Fruit fly (Drosophila melanogaster) whole organism, pupa: ENCODE results near the gene Ilp1.

Experiments
- CG10348 ChIP-seq: fragments of 200-800 bp; sonication (Bioruptor generic); IDR thresholded peaks from 2 replicates; pipeline ENCODE4 v1.3.6; 2022; ENCODE audit warnings: missing biosample characterization, missing genetic modification characterization
- CG12605 ChIP-seq: fragments of 200-800 bp; sonication (Bioruptor generic); IDR thresholded peaks from 2 replicates; pipeline ENCODE4 v1.3.6; 2022; ENCODE audit warnings: missing biosample characterization, missing genetic modification characterization
- CG13204 ChIP-seq: fragments of 200-800 bp; sonication (Bioruptor generic); optimal IDR thresholded peaks from 2 replicates; lab custom pipeline; 2018; ENCODE audit warnings: missing biosample characterization, mild to moderate bottlenecking, missing genetic modification characterization, moderate library complexity
- CG14655 ChIP-seq: fragments of 200-800 bp; sonication (Bioruptor generic); optimal IDR thresholded peaks from 3 replicates; lab custom pipeline; 2017; ENCODE audit warnings: mild to moderate bottlenecking, missing biosample characterization, missing genetic modification reagents, missing genetic modification characterization
- CG15710 ChIP-seq: fragments of 200-800 bp; sonication (Bioruptor generic); optimal IDR thresholded peaks from 2 replicates; lab custom pipeline; 2018; ENCODE audit warnings: missing biosample characterization, mild to moderate bottlenecking, missing genetic modification characterization, moderate library complexity
- CG17806 ChIP-seq: fragments of 200-800 bp; sonication (Bioruptor generic); optimal IDR thresholded peaks from 2 replicates; lab custom pipeline; 2018; ENCODE audit warnings: missing biosample characterization, mild to moderate bottlenecking, missing genetic modification characterization, moderate library complexity
- CG32121 ChIP-seq: fragments of 200-800 bp; sonication (Bioruptor generic); IDR thresholded peaks from 2 replicates; pipeline ENCODE4 v1.3.6; 2022; ENCODE audit warnings: missing biosample characterization, missing genetic modification characterization
- CG34367 ChIP-seq: fragments of 200-800 bp; sonication (Bioruptor generic); optimal IDR thresholded peaks from 2 replicates; lab custom pipeline; 2018; ENCODE audit warnings: missing biosample characterization, mild to moderate bottlenecking, missing genetic modification characterization
- CG4496 ChIP-seq: fragments of 200-800 bp; sonication (Bioruptor generic); IDR thresholded peaks from 3 replicates; pipeline ENCODE4 v1.3.6; 2022; ENCODE audit warnings: missing biosample characterization, missing genetic modification characterization
- CG8159 ChIP-seq: fragments of 200-800 bp; sonication (Bioruptor generic); optimal IDR thresholded peaks from 3 replicates; lab custom pipeline; 2018; ENCODE audit warnings: missing biosample characterization, mild to moderate bottlenecking, missing genetic modification characterization, moderate library complexity
- CG8301 ChIP-seq: fragments of 200-800 bp; sonication (Bioruptor generic); optimal IDR thresholded peaks from 2 replicates; lab custom pipeline; 2018; ENCODE audit warnings: missing biosample characterization, mild to moderate bottlenecking, missing genetic modification characterization
- CG9948 ChIP-seq: fragments of 200-800 bp; sonication (Bioruptor generic); optimal IDR thresholded peaks from 2 replicates; lab custom pipeline; 2018; ENCODE audit warnings: missing biosample characterization, mild to moderate bottlenecking, missing genetic modification characterization, moderate library complexity
- D1 ChIP-seq: fragments of 200-800 bp; sonication (Bioruptor generic); optimal IDR thresholded peaks from 2 replicates; lab custom pipeline; 2018; ENCODE audit warnings: missing biosample characterization, mild to moderate bottlenecking, missing genetic modification characterization, moderate library complexity
- EcR ChIP-seq: fragments of 200-800 bp; sonication (Bioruptor generic); optimal IDR thresholded peaks from 3 replicates; lab custom pipeline; 2019; ENCODE audit warnings: missing biosample characterization, missing genetic modification characterization, mild to moderate bottlenecking, moderate library complexity, missing genetic modification reagents
- Ets98B ChIP-seq: fragments of 200-800 bp; sonication (Bioruptor generic); IDR thresholded peaks from 2 replicates; pipeline ENCODE4 v1.3.6; 2022; ENCODE audit warnings: missing biosample characterization, missing genetic modification characterization
- Pif1A ChIP-seq: fragments of 200-800 bp; sonication (Bioruptor generic); optimal IDR thresholded peaks from 3 replicates; lab custom pipeline; 2016; ENCODE audit warnings: missing biosample characterization, missing genetic modification characterization
- Pif1B ChIP-seq: fragments of 200-800 bp; sonication (Bioruptor generic); optimal IDR thresholded peaks from 3 replicates; lab custom pipeline; 2016; ENCODE audit warnings: missing biosample characterization, missing genetic modification characterization
- Snoo ChIP-seq: fragments of 200-800 bp; sonication (Bioruptor generic); optimal IDR thresholded peaks from 3 replicates; lab custom pipeline; 2017; ENCODE audit warnings: missing biosample characterization, mild to moderate bottlenecking, missing genetic modification characterization, inconsistent platforms
- fd96Ca ChIP-seq: fragments of 200-800 bp; sonication (Bioruptor generic); IDR thresholded peaks from 3 replicates; pipeline ENCODE4 v1.3.6; 2022; ENCODE audit warnings: missing biosample characterization, missing genetic modification characterization
- gl ChIP-seq: fragments of 200-800 bp; sonication (Bioruptor generic); optimal IDR thresholded peaks from 2 replicates; lab custom pipeline; 2018; ENCODE audit warnings: missing biosample characterization, mild to moderate bottlenecking, missing genetic modification characterization
- rn ChIP-seq: fragments of 200-800 bp; sonication (Bioruptor generic); IDR thresholded peaks from 2 replicates; pipeline ENCODE4 v1.3.6; 2022; ENCODE audit warnings: missing biosample characterization, missing genetic modification characterization

Ilp1 gene

DNA sequence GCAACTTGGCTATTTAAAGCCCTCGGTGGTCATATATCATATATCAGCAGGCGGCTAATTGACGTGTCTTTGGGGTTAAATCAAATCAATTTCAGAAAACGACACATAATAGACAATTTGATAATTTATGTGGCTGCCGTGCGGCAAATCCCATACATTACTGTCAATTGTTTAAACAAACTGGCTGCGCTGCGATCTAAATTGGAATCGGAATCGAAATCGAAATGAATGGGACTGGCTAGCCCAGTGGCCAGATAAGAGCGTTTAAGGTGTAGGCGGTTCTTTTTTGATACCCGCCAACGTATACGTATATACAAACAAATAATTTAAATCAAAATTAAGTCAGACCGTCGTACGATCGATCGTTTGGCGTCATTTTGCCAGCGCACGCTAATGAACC is 29.8 kb upstream of the Ilp1 start:
- no peak for TF ChIP-seq CG17806 (tag; lab: Kevin White, UChicago)
- TF ChIP-seq Pif1B (GFP tag; lab: Kevin White, UChicago) = no peak
- no peak for TF ChIP-seq EcR (GFP tag; lab: Kevin White, UChicago)
- TF ChIP-seq CG9948 = no peak

DNA sequence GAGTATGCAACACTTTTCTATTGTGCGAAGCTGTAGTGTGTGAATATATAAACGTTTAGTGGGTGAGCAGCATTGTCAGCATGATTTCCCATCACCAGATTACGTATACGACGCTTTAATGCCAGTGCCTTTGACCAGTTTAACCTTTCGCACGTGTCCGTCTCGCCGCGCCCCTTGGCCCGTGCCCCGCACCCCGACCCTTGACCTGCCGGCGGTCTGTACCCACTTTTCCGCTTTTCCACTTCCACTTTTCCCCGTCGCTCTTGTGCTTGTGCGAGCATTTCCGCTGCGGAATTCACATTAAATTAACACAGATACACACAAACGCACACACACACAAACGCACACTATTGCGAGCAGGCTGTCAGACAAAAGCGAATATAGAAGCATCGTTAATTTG is 22.5 kb upstream of the Ilp1 start:
- no peak for TF ChIP-seq Ets98B (GFP tag; lab: Robert Waterston, UW)
- TF ChIP-seq D1 (tag; lab: Kevin White, UChicago) = no peak
- TF ChIP-seq CG32121 (GFP tag; lab: Robert Waterston, UW) = no peak
- no peak for TF ChIP-seq CG8159
- no peak for TF ChIP-seq CG12605
- no peak for TF ChIP-seq EcR (GFP tag; lab: Kevin White, UChicago)
- TF ChIP-seq Pif1A (GFP tag; lab: Kevin White, UChicago) = no peak

DNA sequence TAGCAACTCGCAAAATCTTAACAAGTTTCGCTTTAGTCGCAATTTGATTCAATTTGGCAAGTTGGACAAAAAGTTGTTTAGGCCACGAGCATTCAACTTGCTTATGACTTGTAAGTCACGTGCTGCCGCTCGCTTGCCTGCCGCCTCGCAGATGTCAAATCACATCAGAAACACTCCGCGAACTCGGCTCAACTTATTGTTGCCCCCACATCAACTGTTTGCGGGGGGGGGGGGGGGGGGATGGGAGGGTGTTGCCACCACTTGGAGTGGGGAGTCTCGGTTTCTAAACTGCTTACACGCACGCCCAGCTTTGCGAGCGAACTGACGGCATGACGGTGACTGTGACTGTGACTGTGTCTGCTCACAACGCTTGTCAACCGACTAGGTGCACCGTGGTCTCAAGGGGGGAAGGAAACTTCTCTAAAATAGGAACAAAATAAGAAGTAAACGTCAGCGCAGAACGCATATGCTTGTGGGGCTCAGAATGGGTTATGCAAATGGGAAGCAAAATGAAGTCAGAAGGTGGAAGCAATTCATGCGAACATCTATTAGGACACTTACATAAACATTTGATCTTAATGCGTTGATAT is 21.3 kb upstream of the Ilp1 start:
- TF ChIP-seq Ets98B (GFP tag; lab: Robert Waterston, UW) (no peak), CG10348 (no peak), CG32121 (GFP tag; lab: Robert Waterston, UW) (peak; percentile 24; the same call in 1 of the 2 replicates), Snoo (tag; lab: Kevin White, UChicago) (no peak), Pif1B (GFP tag; lab: Kevin White, UChicago) (no peak), CG4496 (peak; percentile 54; the same call in 2 of the 3 replicates), fd96Ca (GFP tag; lab: Robert Waterston, UW) (0 out of 3 replicates have a peak, but pooled peaks have one; percentile 16), gl (tag; lab: Kevin White, UChicago) (no peak), EcR (GFP tag; lab: Kevin White, UChicago) (no peak)

DNA sequence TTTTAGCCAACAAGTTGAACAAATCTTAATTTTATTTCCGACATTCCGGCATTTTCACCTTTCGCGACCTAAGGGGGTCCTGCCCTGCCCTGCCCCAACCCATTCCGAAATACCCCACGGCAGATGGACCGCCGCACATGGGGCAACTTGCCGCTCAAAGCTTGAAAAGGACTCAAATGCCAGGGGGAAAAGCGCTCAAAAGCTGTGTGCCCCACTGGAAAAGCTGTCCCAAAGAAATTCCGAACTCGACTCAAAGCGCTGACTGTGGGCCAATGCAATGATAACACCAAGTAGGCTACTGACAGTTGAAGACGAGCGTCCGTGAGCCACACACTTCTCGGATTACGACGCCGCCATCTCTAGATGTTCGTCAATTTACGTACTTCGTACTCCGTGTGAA is 11.5 kb upstream of the Ilp1 start, which contains the start of gene CG32052:
Gene CG32052, plus strand, starts transcription at position 301 of the 400 bp plus-strand sequence.
- TF ChIP-seq Pif1B (GFP tag; lab: Kevin White, UChicago) (no peak), CG13204 (GFP tag; lab: Kevin White, UChicago) (no peak), CG10348 (no peak), CG17806 (tag; lab: Kevin White, UChicago) (no peak), CG14655 (no peak), CG32121 (GFP tag; lab: Robert Waterston, UW) (no peak), CG4496 (no peak)

DNA sequence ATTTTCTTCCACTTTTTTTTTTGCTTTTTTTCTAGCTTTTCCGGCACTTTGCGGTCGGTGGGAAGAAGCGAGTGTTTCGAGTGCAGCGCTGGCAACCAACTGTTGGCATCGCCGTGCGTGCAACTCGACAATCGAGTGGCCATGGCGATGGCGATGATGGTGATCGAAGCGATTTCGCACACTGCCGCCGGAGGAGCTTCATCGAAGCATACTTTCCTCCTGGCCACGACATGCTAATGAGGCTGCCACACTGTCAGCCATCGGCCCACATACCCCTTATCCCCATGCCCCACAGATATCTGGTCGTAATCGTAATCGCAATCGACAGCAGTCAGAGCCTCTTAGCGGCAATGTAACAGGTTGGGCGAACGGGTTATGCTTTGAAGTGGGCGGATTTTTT is 633 bp upstream of the Ilp1 start, which contains the start of gene Zasp67:
Gene Zasp67, minus strand, starts transcription at position 101 of the 400 bp plus-strand sequence.
- no peak for TF ChIP-seq CG12605
- no peak for TF ChIP-seq CG4496
- no peak for TF ChIP-seq CG17806 (tag; lab: Kevin White, UChicago)
- TF ChIP-seq EcR (GFP tag; lab: Kevin White, UChicago) = no peak
- TF ChIP-seq CG8301 (tag; lab: Kevin White, UChicago) = no peak
- TF ChIP-seq Pif1A (GFP tag; lab: Kevin White, UChicago) = no peak
- TF ChIP-seq rn = no peak
- no peak for TF ChIP-seq gl (tag; lab: Kevin White, UChicago)
- TF ChIP-seq D1 (tag; lab: Kevin White, UChicago) = no peak
- TF ChIP-seq CG8159 = no peak
- no peak for TF ChIP-seq CG14655
- no peak for TF ChIP-seq CG13204 (GFP tag; lab: Kevin White, UChicago)
- TF ChIP-seq, all 21 proteins: peak for 0

DNA sequence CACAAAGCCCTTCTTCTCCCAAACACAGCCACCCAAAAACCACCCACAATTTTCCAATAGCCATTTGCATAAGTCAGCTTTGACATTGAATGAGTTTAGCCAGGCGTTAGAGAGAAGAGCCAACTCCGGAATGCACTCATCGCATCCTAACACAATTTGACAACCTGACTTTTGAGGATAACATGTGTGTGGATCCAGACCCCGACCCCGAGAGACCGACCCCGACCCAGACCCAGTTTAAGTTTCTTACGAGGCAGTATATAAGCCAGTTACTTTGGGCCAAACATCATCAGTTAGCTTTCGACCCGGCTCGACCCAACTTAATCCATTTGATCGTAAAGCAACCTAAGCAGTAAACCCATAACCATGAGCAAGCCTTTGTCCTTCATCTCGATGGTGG is 1.2 kb downstream of the Ilp1 start, which contains the start of gene Ilp2:
Gene Ilp2, plus strand, starts transcription at position 301 of the 400 bp plus-strand sequence.
- no peak for TF ChIP-seq CG32121 (GFP tag; lab: Robert Waterston, UW)
- no peak for TF ChIP-seq Ets98B (GFP tag; lab: Robert Waterston, UW)
- no peak for TF ChIP-seq EcR (GFP tag; lab: Kevin White, UChicago)
- no peak for TF ChIP-seq gl (tag; lab: Kevin White, UChicago)
- no peak for TF ChIP-seq Pif1B (GFP tag; lab: Kevin White, UChicago)
- no peak for TF ChIP-seq CG10348
- no peak for TF ChIP-seq CG34367 (tag; lab: Kevin White, UChicago)
- no peak for TF ChIP-seq CG9948
- TF ChIP-seq CG8159 = no peak
- no peak for TF ChIP-seq fd96Ca (GFP tag; lab: Robert Waterston, UW)
- TF ChIP-seq CG4496 = no peak
- TF ChIP-seq CG12605 = no peak
- TF ChIP-seq D1 (tag; lab: Kevin White, UChicago) = no peak
- TF ChIP-seq CG14655 = no peak

DNA sequence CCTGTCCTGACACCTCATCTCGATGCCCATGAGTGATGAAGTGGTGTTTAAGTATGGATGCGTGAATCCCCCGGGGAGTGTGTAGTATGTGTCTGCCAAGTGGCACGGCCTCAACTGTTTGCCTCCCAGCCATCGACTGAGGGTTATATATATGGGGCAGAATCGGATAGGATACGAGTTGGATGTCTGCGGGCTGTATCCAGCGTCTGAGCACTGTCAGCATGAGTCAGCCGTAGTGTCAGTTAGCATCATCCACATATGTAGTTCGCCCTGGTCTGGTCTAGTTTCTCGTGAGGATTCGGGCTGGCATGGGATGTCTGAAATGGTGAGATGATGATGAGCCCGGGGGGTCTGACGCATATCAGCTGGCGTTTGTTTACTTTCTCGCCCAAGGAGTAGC is 3.8 kb downstream of the Ilp1 start, which contains the start of gene Ilp3:
Gene Ilp3, minus strand, starts transcription at position 101 of the 400 bp plus-strand sequence.
- no peak for TF ChIP-seq CG15710 (tag; lab: Kevin White, UChicago)
- no peak for TF ChIP-seq D1 (tag; lab: Kevin White, UChicago)
- TF ChIP-seq CG12605 = no peak
- TF ChIP-seq CG4496 = no peak
- TF ChIP-seq CG32121 (GFP tag; lab: Robert Waterston, UW) = no peak
- no peak for TF ChIP-seq EcR (GFP tag; lab: Kevin White, UChicago)
